Fruit fly (Drosophila melanogaster) whole organism, embryonic: ENCODE data around the gene CG8952.

ENCODE experiments used
- Bgb ChIP-seq: fragments of 200-800 bp; sonication (Bioruptor generic); IDR thresholded peaks from 2 replicates; pipeline ENCODE4 v1.3.6; 2022; ENCODE audit warnings: missing biosample characterization, missing genetic modification characterization; ENCODE audit not compliant: partially characterized antibody
- CG11093 ChIP-seq: fragments of 200-800 bp; sonication (Bioruptor generic); IDR thresholded peaks from 3 replicates; pipeline ENCODE4 v1.3.6; 2022; ENCODE audit warnings: missing biosample characterization, missing genetic modification characterization
- CG11695 ChIP-seq: fragments of 200-800 bp; sonication (Bioruptor generic); IDR thresholded peaks from 3 replicates; pipeline ENCODE4 v1.3.6; 2022; ENCODE audit warnings: missing biosample characterization, missing genetic modification characterization
- CG12219 ChIP-seq: fragments of 200-800 bp; sonication (Bioruptor generic); optimal IDR thresholded peaks from 3 replicates; lab custom pipeline; 2018; ENCODE audit warnings: missing biosample characterization, mild to moderate bottlenecking, missing genetic modification characterization
- CG1233 ChIP-seq: fragments of 200-800 bp; sonication (Bioruptor generic); optimal IDR thresholded peaks from 4 replicates; lab custom pipeline; 2018; ENCODE audit warnings: missing biosample characterization, mild to moderate bottlenecking, missing genetic modification characterization
- CG12744 ChIP-seq: fragments of 200-800 bp; sonication (Bioruptor generic); optimal IDR thresholded peaks from 2 replicates; lab custom pipeline; 2016; ENCODE audit warnings: missing biosample characterization, missing genetic modification characterization
- CG13123 ChIP-seq: fragments of 200-800 bp; sonication (Bioruptor generic); optimal IDR thresholded peaks from 2 replicates; lab custom pipeline; 2016; ENCODE audit warnings: missing biosample characterization, missing genetic modification characterization
- CG13287 ChIP-seq: fragments of 200-800 bp; sonication (Bioruptor generic); IDR thresholded peaks from 2 replicates; pipeline ENCODE4 v1.3.6; 2022; ENCODE audit warnings: missing biosample characterization, missing genetic modification characterization; ENCODE audit not compliant: partially characterized antibody
- CG17186 ChIP-seq: fragments of 200-800 bp; sonication (Bioruptor generic); optimal IDR thresholded peaks from 3 replicates; lab custom pipeline; 2017; ENCODE audit warnings: missing biosample characterization, missing genetic modification reagents, missing genetic modification characterization
- CG18599 ChIP-seq: fragments of 200-800 bp; sonication (Bioruptor generic); optimal IDR thresholded peaks from 3 replicates; lab custom pipeline; 2017; ENCODE audit warnings: missing biosample characterization, missing genetic modification characterization, mild to moderate bottlenecking, moderate library complexity, missing genetic modification reagents
- CG2120 ChIP-seq: fragments of 200-800 bp; sonication (Bioruptor generic); optimal IDR thresholded peaks from 3 replicates; lab custom pipeline; 2016; ENCODE audit warnings: missing biosample characterization, missing genetic modification characterization
- CG3838 ChIP-seq: fragments of 200-800 bp; sonication (Bioruptor generic); optimal IDR thresholded peaks from 3 replicates; lab custom pipeline; 2016; ENCODE audit warnings: missing biosample characterization, missing genetic modification characterization
- CG3847 ChIP-seq: fragments of 200-800 bp; sonication (Bioruptor generic); IDR thresholded peaks from 2 replicates; pipeline ENCODE4 v1.3.6; 2022; ENCODE audit warnings: missing biosample characterization, missing genetic modification characterization
- CG4328 ChIP-seq: fragments of 200-800 bp; sonication (Bioruptor generic); optimal IDR thresholded peaks from 3 replicates; lab custom pipeline; 2017; ENCODE audit warnings: missing biosample characterization, missing genetic modification reagents, missing genetic modification characterization
- CG4707 ChIP-seq: fragments of 200-800 bp; sonication (Bioruptor generic); optimal IDR thresholded peaks from 2 replicates; lab custom pipeline; 2018; ENCODE audit warnings: missing biosample characterization, mild to moderate bottlenecking, missing genetic modification characterization, moderate library complexity
- CG6765 ChIP-seq: fragments of 200-800 bp; sonication (Bioruptor generic); optimal IDR thresholded peaks from 3 replicates; lab custom pipeline; 2017; ENCODE audit warnings: missing biosample characterization, mild to moderate bottlenecking, missing genetic modification characterization
- CG7786 ChIP-seq: fragments of 200-800 bp; sonication (Bioruptor generic); optimal IDR thresholded peaks from 2 replicates; lab custom pipeline; 2016; ENCODE audit warnings: missing biosample characterization, missing genetic modification characterization
- CG7839 ChIP-seq: fragments of 200-800 bp; sonication (Bioruptor generic); optimal IDR thresholded peaks from 3 replicates; lab custom pipeline; 2018; ENCODE audit warnings: missing biosample characterization, mild to moderate bottlenecking, missing genetic modification characterization, moderate library complexity
- CG9797 ChIP-seq: fragments of 200-800 bp; sonication (Bioruptor generic); optimal IDR thresholded peaks from 3 replicates; lab custom pipeline; 2018; ENCODE audit warnings: missing biosample characterization, mild to moderate bottlenecking, missing genetic modification characterization
- Dek ChIP-seq: fragments of 200-800 bp; sonication (Bioruptor generic); optimal IDR thresholded peaks from 3 replicates; lab custom pipeline; 2019; ENCODE audit warnings: missing biosample characterization, mild to moderate bottlenecking, missing genetic modification characterization, moderate library complexity
- Dip2 ChIP-seq: fragments of 200-800 bp; sonication (Bioruptor generic); IDR thresholded peaks from 2 replicates; pipeline ENCODE4 v1.3.6; 2022; ENCODE audit warnings: missing biosample characterization, missing genetic modification characterization
- Eip74EF ChIP-seq, 2 experiments: fragments of 200-800 bp in 1 of 2; fragments of >200 bp in 1 of 2; sonication (Bioruptor generic) in 1 of 2; optimal IDR thresholded peaks; 2 replicates each; lab custom pipeline; 2017 to 2019; ENCODE audit warnings: missing biosample characterization in 2 of 2, missing genetic modification characterization in 2 of 2, mild to moderate bottlenecking in 1 of 2, moderate library complexity in 1 of 2
- Ets97D ChIP-seq: fragments of 200-800 bp; sonication (Bioruptor generic); optimal IDR thresholded peaks from 3 replicates; lab custom pipeline; 2016; ENCODE audit warnings: missing biosample characterization, missing genetic modification characterization
- Fer2 ChIP-seq: fragments of 200-800 bp; sonication (Bioruptor generic); optimal IDR thresholded peaks from 2 replicates; lab custom pipeline; 2018; ENCODE audit warnings: missing biosample characterization, mild to moderate bottlenecking, missing genetic modification characterization, moderate library complexity
- HmgZ ChIP-seq: fragments of 200-800 bp; sonication (Bioruptor generic); optimal IDR thresholded peaks from 2 replicates; lab custom pipeline; 2018; ENCODE audit warnings: missing biosample characterization, mild to moderate bottlenecking, missing genetic modification characterization
- Jarid2 ChIP-seq: fragments of 200-800 bp; sonication (Bioruptor generic); optimal IDR thresholded peaks from 3 replicates; lab custom pipeline; 2017; ENCODE audit warnings: mild to moderate bottlenecking, missing biosample characterization, missing genetic modification reagents, missing genetic modification characterization
- Lim3 ChIP-seq: fragments of 200-800 bp; sonication (Bioruptor generic); IDR thresholded peaks from 2 replicates; pipeline ENCODE4 v1.3.6; 2022; ENCODE audit warnings: missing biosample characterization, missing genetic modification characterization
- MTF-1 ChIP-seq: fragments of 200-800 bp; sonication (Bioruptor generic); optimal IDR thresholded peaks from 2 replicates; lab custom pipeline; 2018; ENCODE audit warnings: missing biosample characterization, mild to moderate bottlenecking, missing genetic modification characterization, borderline replicate concordance
- Med ChIP-seq: fragments of 200-800 bp; sonication (Bioruptor generic); peaks from one replicate; lab custom pipeline; 2016; ENCODE audit warnings: missing biosample characterization, missing genetic modification characterization, mild to moderate bottlenecking, inconsistent platforms, moderate library complexity
- NC2α ChIP-seq: fragments of 200-800 bp; sonication (Bioruptor generic); optimal IDR thresholded peaks from 2 replicates; lab custom pipeline; 2016; ENCODE audit warnings: missing biosample characterization, missing genetic modification characterization
- Nf-YA ChIP-seq: fragments of 200-800 bp; sonication (Bioruptor generic); IDR thresholded peaks from 2 replicates; pipeline ENCODE4 v1.3.6; 2022; ENCODE audit warnings: missing biosample characterization, missing genetic modification characterization
- PHDP ChIP-seq: fragments of 200-800 bp; sonication (Bioruptor generic); optimal IDR thresholded peaks from 3 replicates; lab custom pipeline; 2018; ENCODE audit warnings: missing biosample characterization, mild to moderate bottlenecking, missing genetic modification characterization, moderate library complexity
- Rfx ChIP-seq: fragments of 200-800 bp; sonication (Bioruptor generic); IDR thresholded peaks from 2 replicates; pipeline ENCODE4 v1.3.6; 2022; ENCODE audit warnings: missing biosample characterization, missing genetic modification characterization
- Tbp ChIP-seq: fragments of >200 bp; optimal IDR thresholded peaks from 2 replicates; lab custom pipeline; 2018; ENCODE audit warnings: missing biosample characterization, missing genetic modification characterization
- Trl ChIP-seq, 3 experiments: fragments of >200 bp in 2 of 3; fragments of 200-800 bp in 1 of 3; sonication (Bioruptor generic) in 1 of 3; optimal IDR thresholded peaks; 2 replicates in 1 of 3; 3 replicates in 2 of 3; lab custom pipeline; 2016 to 2017; ENCODE audit warnings: missing biosample characterization in 1 of 3, missing genetic modification characterization in 1 of 3
- Usf ChIP-seq: fragments of 200-800 bp; sonication (Bioruptor generic); optimal IDR thresholded peaks from 2 replicates; lab custom pipeline; 2017; ENCODE audit warnings: missing genotype, missing biosample characterization, missing genetic modification characterization
- bowl ChIP-seq: fragments of 200-800 bp; sonication (Bioruptor generic); IDR thresholded peaks from 2 replicates; pipeline ENCODE4 v1.3.6; 2022; ENCODE audit warnings: missing biosample characterization, missing genetic modification characterization
- btn ChIP-seq: fragments of 200-800 bp; sonication (Bioruptor generic); optimal IDR thresholded peaks from 2 replicates; lab custom pipeline; 2016; ENCODE audit warnings: missing biosample characterization, missing genetic modification characterization
- chif ChIP-seq, 2 experiments: fragments of 200-800 bp; sonication (Bioruptor generic); optimal IDR thresholded peaks; 3 replicates each; lab custom pipeline; 2016; ENCODE audit warnings: missing biosample characterization in 2 of 2, missing genetic modification characterization in 2 of 2
- ci ChIP-seq: fragments of 200-800 bp; sonication (Bioruptor generic); IDR thresholded peaks from 3 replicates; pipeline ENCODE4 v1.3.6; 2022; ENCODE audit warnings: missing biosample characterization, missing genetic modification characterization
- disco-r ChIP-seq: fragments of 200-800 bp; sonication (Bioruptor generic); optimal IDR thresholded peaks from 2 replicates; lab custom pipeline; 2016; ENCODE audit warnings: missing biosample characterization, missing genetic modification characterization
- eyg ChIP-seq: fragments of 200-800 bp; sonication (Bioruptor generic); optimal IDR thresholded peaks from 3 replicates; lab custom pipeline; 2016; ENCODE audit warnings: missing biosample characterization, missing genetic modification characterization
- fd96Cb ChIP-seq: fragments of 200-800 bp; sonication (Bioruptor generic); optimal IDR thresholded peaks from 2 replicates; lab custom pipeline; 2018; ENCODE audit warnings: missing biosample characterization, mild to moderate bottlenecking, missing genetic modification characterization, moderate library complexity
- gro ChIP-seq: fragments of 200-800 bp; sonication (Bioruptor generic); optimal IDR thresholded peaks from 2 replicates; lab custom pipeline; 2016; ENCODE audit warnings: missing biosample characterization, missing genetic modification characterization
- hth ChIP-seq: fragments of >200 bp; optimal IDR thresholded peaks from 2 replicates; lab custom pipeline; 2017; ENCODE audit warnings: inconsistent platforms
- ind ChIP-seq: fragments of 200-800 bp; sonication (Bioruptor generic); optimal IDR thresholded peaks from 3 replicates; lab custom pipeline; 2016; ENCODE audit warnings: missing biosample characterization, missing genetic modification characterization
- mld ChIP-seq: fragments of 200-800 bp; sonication (Bioruptor generic); IDR thresholded peaks from 3 replicates; pipeline ENCODE4 v1.3.6; 2022; ENCODE audit warnings: missing biosample characterization, missing genetic modification characterization; ENCODE audit not compliant: partially characterized antibody
- row ChIP-seq: fragments of 200-800 bp; sonication (Bioruptor generic); IDR thresholded peaks from 3 replicates; pipeline ENCODE4 v1.3.6; 2022; ENCODE audit warnings: missing biosample characterization, missing genetic modification characterization
- scrt ChIP-seq: fragments of 200-800 bp; sonication (Bioruptor generic); optimal IDR thresholded peaks from 2 replicates; lab custom pipeline; 2018; ENCODE audit warnings: missing biosample characterization, mild to moderate bottlenecking, missing genetic modification characterization, moderate library complexity
- slbo ChIP-seq: fragments of 200-800 bp; sonication (Bioruptor generic); IDR thresholded peaks from 2 replicates; pipeline ENCODE4 v1.3.6; 2022; ENCODE audit warnings: missing biosample characterization, missing genetic modification characterization
- unpg ChIP-seq: fragments of 200-800 bp; sonication (Bioruptor generic); optimal IDR thresholded peaks from 3 replicates; lab custom pipeline; 2018; ENCODE audit warnings: missing biosample characterization, mild to moderate bottlenecking, missing genetic modification characterization, moderate library complexity

Gene CG8952

DNA sequence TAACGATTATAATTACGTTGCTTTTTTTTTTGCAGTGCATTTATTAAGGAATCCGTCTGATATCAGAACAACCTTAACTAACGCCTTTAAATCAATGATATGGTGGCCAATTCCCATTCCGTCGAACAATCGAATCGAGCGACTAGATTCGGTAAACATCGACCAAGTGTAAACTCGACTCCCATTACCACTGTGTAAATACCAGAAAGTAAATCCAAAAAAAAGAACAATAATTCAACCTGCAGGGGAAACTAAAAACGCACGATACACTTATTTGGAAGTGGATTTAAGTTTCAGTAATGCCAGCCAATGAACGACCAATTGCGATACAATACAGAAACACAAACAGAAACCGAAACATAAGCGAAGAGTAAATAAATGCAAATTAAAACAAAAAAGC, 39.3 kb upstream of the CG8952 start (continued):
- TF ChIP-seq CG1233 (GFP tag; lab: Kevin White, UChicago) (peak; percentile 24), Tbp (GFP tag; lab: Kevin White, UChicago) (no peak), CG6765 (GFP tag; lab: Kevin White, UChicago) (peak; percentile 6), CG17186 (GFP tag; lab: Kevin White, UChicago) (no peak), slbo (GFP tag; lab: Robert Waterston, UW) (no peak), CG13123 (GFP tag; lab: Kevin White, UChicago) (no peak), ci (GFP tag; lab: Robert Waterston, UW) (no peak), CG4328 (GFP tag; lab: Kevin White, UChicago) (no peak), mld (no peak), hth (lab: Kevin White, UChicago) (no peak), CG13287 (GFP tag; lab: Robert Waterston, UW) (no peak), Fer2 (no peak), Med (peak; percentile 69), Dek (tag; lab: Kevin White, UChicago) (no peak), NC2α (GFP tag; lab: Kevin White, UChicago) (no peak), chif (GFP tag; optimal IDR thresholded peaks at IDR 0.05; lab: Kevin White, UChicago) (no peak), CG12744 (GFP tag; lab: Kevin White, UChicago) (no peak), bowl (no peak), CG7839 (tag; lab: Kevin White, UChicago) (no peak), CG7786 (GFP tag; lab: Kevin White, UChicago) (no peak), fd96Cb (tag; lab: Kevin White, UChicago) (no peak), Dip2 (GFP tag; lab: Robert Waterston, UW) (no peak), CG3847 (GFP tag; lab: Robert Waterston, UW) (no peak), row (GFP tag; lab: Robert Waterston, UW) (no peak), gro (GFP tag; lab: Kevin White, UChicago) (no peak), CG11695 (no peak), eyg (GFP tag; lab: Kevin White, UChicago) (no peak), MTF-1 (GFP tag; lab: Kevin White, UChicago) (peak; percentile 6), CG2120 (GFP tag; lab: Kevin White, UChicago) (peak; percentile 7), Nf-YA (GFP tag; lab: Robert Waterston, UW) (no peak), CG4707 (GFP tag; lab: Kevin White, UChicago) (no peak), disco-r (GFP tag; lab: Kevin White, UChicago) (no peak), scrt (GFP tag; lab: Kevin White, UChicago) (no peak), Jarid2 (GFP tag; lab: Kevin White, UChicago) (no peak), HmgZ (tag; lab: Kevin White, UChicago) (no peak), CG3838 (GFP tag; lab: Kevin White, UChicago) (no peak), CG11093 (no peak), Lim3 (no peak), PHDP (tag; lab: Kevin White, UChicago) (peak; percentile 11), CG18599 (no peak), unpg (GFP tag; lab: Kevin White, UChicago) (no peak), CG9797 (GFP tag; lab: Kevin White, UChicago) (no peak), ind (GFP tag; lab: Kevin White, UChicago) (no peak), Rfx (GFP tag; lab: Robert Waterston, UW) (peak; percentile 40; the same call in 1 of the 2 replicates), CG12219 (GFP tag; lab: Kevin White, UChicago) (no peak), Bgb (GFP tag; lab: Robert Waterston, UW) (no peak), Eip74EF (GFP tag; optimal IDR thresholded peaks at IDR 0.05; lab: Kevin White, UChicago) (no peak), Ets97D (GFP tag; lab: Kevin White, UChicago) (no peak), Trl (optimal IDR thresholded peaks at IDR 0.05; lab: Kevin White, UChicago) (no peak), Trl (GFP tag; optimal IDR thresholded peaks at IDR 0.05; lab: Kevin White, UChicago) (no peak), btn (no peak), Usf (GFP tag; lab: Kevin White, UChicago) (no peak)
